Fruit fly (Drosophila melanogaster) whole organism, pupa: ENCODE data around the gene COX5B.

Experiments used
- CG10348 ChIP-seq: fragments of 200-800 bp; sonication (Bioruptor generic); IDR thresholded peaks from 2 replicates; pipeline ENCODE4 v1.3.6; 2022; ENCODE audit warnings: missing biosample characterization, missing genetic modification characterization
- CG12605 ChIP-seq: fragments of 200-800 bp; sonication (Bioruptor generic); IDR thresholded peaks from 2 replicates; pipeline ENCODE4 v1.3.6; 2022; ENCODE audit warnings: missing biosample characterization, missing genetic modification characterization
- CG14655 ChIP-seq: fragments of 200-800 bp; sonication (Bioruptor generic); optimal IDR thresholded peaks from 3 replicates; lab custom pipeline; 2017; ENCODE audit warnings: mild to moderate bottlenecking, missing biosample characterization, missing genetic modification reagents, missing genetic modification characterization
- CG17806 ChIP-seq: fragments of 200-800 bp; sonication (Bioruptor generic); optimal IDR thresholded peaks from 2 replicates; lab custom pipeline; 2018; ENCODE audit warnings: missing biosample characterization, mild to moderate bottlenecking, missing genetic modification characterization, moderate library complexity
- CG34367 ChIP-seq: fragments of 200-800 bp; sonication (Bioruptor generic); optimal IDR thresholded peaks from 2 replicates; lab custom pipeline; 2018; ENCODE audit warnings: missing biosample characterization, mild to moderate bottlenecking, missing genetic modification characterization
- CG4496 ChIP-seq: fragments of 200-800 bp; sonication (Bioruptor generic); IDR thresholded peaks from 3 replicates; pipeline ENCODE4 v1.3.6; 2022; ENCODE audit warnings: missing biosample characterization, missing genetic modification characterization
- CG8301 ChIP-seq: fragments of 200-800 bp; sonication (Bioruptor generic); optimal IDR thresholded peaks from 2 replicates; lab custom pipeline; 2018; ENCODE audit warnings: missing biosample characterization, mild to moderate bottlenecking, missing genetic modification characterization
- D1 ChIP-seq: fragments of 200-800 bp; sonication (Bioruptor generic); optimal IDR thresholded peaks from 2 replicates; lab custom pipeline; 2018; ENCODE audit warnings: missing biosample characterization, mild to moderate bottlenecking, missing genetic modification characterization, moderate library complexity
- EcR ChIP-seq: fragments of 200-800 bp; sonication (Bioruptor generic); optimal IDR thresholded peaks from 3 replicates; lab custom pipeline; 2019; ENCODE audit warnings: missing biosample characterization, missing genetic modification characterization, mild to moderate bottlenecking, moderate library complexity, missing genetic modification reagents
- Ets98B ChIP-seq: fragments of 200-800 bp; sonication (Bioruptor generic); IDR thresholded peaks from 2 replicates; pipeline ENCODE4 v1.3.6; 2022; ENCODE audit warnings: missing biosample characterization, missing genetic modification characterization
- Pif1B ChIP-seq: fragments of 200-800 bp; sonication (Bioruptor generic); optimal IDR thresholded peaks from 3 replicates; lab custom pipeline; 2016; ENCODE audit warnings: missing biosample characterization, missing genetic modification characterization
- Snoo ChIP-seq: fragments of 200-800 bp; sonication (Bioruptor generic); optimal IDR thresholded peaks from 3 replicates; lab custom pipeline; 2017; ENCODE audit warnings: missing biosample characterization, mild to moderate bottlenecking, missing genetic modification characterization, inconsistent platforms
- fd96Ca ChIP-seq: fragments of 200-800 bp; sonication (Bioruptor generic); IDR thresholded peaks from 3 replicates; pipeline ENCODE4 v1.3.6; 2022; ENCODE audit warnings: missing biosample characterization, missing genetic modification characterization
- gl ChIP-seq: fragments of 200-800 bp; sonication (Bioruptor generic); optimal IDR thresholded peaks from 2 replicates; lab custom pipeline; 2018; ENCODE audit warnings: missing biosample characterization, mild to moderate bottlenecking, missing genetic modification characterization

- TF ChIP-seq CG10348 (GFP tag; lab: Robert Waterston, UW) (no peak), EcR (no peak), fd96Ca (GFP tag; lab: Robert Waterston, UW) (no peak), CG12605 (no peak), Snoo (peak; percentile 13), Ets98B (peak; percentile 62; the same call in 1 of the 2 replicates), Pif1B (GFP tag; lab: Kevin White, UChicago) (peak; percentile 36), CG8301 (tag; lab: Kevin White, UChicago) (peak; percentile 64), CG34367 (no peak), CG4496 (peak; percentile 77), CG14655 (GFP tag; lab: Kevin White, UChicago) (peak; percentile 63), gl (tag; lab: Kevin White, UChicago) (no peak), D1 (tag; lab: Kevin White, UChicago) (no peak), CG17806 (tag; lab: Kevin White, UChicago) (peak; percentile 59)
Measured at dm6 chr2L:6508666-6509065, 48.9 kb upstream of the COX5B start.
